Fruit fly (Drosophila melanogaster): ENCODE data around the gene ash1.

ash1 gene

DNA sequence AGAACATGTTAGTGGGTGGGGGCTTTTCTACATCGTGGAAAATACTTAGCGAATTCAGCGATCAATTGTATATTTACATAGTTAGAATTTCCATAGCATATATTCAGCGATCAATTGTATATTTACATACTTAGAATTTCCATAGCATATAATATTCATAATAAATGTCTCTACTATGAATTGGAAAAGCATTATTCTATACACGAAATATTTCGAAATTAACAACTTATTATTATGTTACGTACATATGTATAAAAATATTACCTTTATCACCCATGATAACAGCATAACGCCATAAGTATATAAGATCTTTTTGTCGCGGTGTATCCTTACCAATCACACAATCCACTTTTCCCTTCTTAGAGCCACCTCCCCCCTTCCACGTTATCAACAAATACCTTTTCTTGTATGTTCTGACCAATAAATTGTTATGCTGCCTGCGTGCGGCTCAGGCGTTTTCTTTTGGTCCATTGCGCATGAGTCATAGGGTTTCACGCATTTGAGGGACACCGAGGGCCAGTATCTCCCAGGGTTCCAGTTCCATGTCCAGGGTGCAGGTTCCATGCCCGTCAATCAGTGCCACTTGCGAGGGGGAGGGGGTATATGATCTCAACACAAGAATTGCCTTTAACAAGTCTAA is 38.4 kb upstream of the ash1 start (continued):
- TF ChIP-seq CG10631 (GFP tag; optimal IDR thresholded peaks at IDR 0.05), result peak; percentile 33
- no peak for TF ChIP-seq CG1621 (tag; optimal IDR thresholded peaks at IDR 0.05)
- peak; percentile 2 for TF ChIP-seq dsx (GFP tag; optimal IDR thresholded peaks at IDR 0.05; ENCODE audit: poor library complexity, severe bottlenecking)
- peak; percentile 3 for TF ChIP-seq lz (GFP tag; optimal IDR thresholded peaks at IDR 0.05)
- TF ChIP-seq fd85E (GFP tag; optimal IDR thresholded peaks at IDR 0.05), result no peak
- peak; percentile 37; the same call in 1 of the 2 replicates for TF ChIP-seq CG15336 (GFP tag; IDR thresholded peaks at IDR 0.05)
- no peak for TF ChIP-seq CG7368 (GFP tag; optimal IDR thresholded peaks at IDR 0.05)
- TF ChIP-seq pdm3 (GFP tag; optimal IDR thresholded peaks at IDR 0.05), result peak; percentile 16
- peak; percentile 22 for TF ChIP-seq Smox (GFP tag; optimal IDR thresholded peaks at IDR 0.05)
- TF ChIP-seq CG8119 (GFP tag; IDR thresholded peaks at IDR 0.05), result no peak
- TF ChIP-seq Eip78C (GFP tag), result peak; percentile 84
- TF ChIP-seq Blimp-1 (GFP tag; optimal IDR thresholded peaks at IDR 0.05), result no peak
- TF ChIP-seq achi (GFP tag; optimal IDR thresholded peaks at IDR 0.05), result no peak
- peak; percentile 2 for TF ChIP-seq Ets96B (tag; optimal IDR thresholded peaks at IDR 0.05)
- TF ChIP-seq CG6854 (GFP tag; optimal IDR thresholded peaks at IDR 0.05), result no peak
- TF ChIP-seq Eip75B (GFP tag; optimal IDR thresholded peaks at IDR 0.05), result peak; percentile 8
- no peak for TF ChIP-seq ss (GFP tag; optimal IDR thresholded peaks at IDR 0.05)
- no peak for TF ChIP-seq eg (GFP tag; IDR thresholded peaks at IDR 0.05)
- no peak for TF ChIP-seq Ets21C (GFP tag; optimal IDR thresholded peaks at IDR 0.05)

DNA sequence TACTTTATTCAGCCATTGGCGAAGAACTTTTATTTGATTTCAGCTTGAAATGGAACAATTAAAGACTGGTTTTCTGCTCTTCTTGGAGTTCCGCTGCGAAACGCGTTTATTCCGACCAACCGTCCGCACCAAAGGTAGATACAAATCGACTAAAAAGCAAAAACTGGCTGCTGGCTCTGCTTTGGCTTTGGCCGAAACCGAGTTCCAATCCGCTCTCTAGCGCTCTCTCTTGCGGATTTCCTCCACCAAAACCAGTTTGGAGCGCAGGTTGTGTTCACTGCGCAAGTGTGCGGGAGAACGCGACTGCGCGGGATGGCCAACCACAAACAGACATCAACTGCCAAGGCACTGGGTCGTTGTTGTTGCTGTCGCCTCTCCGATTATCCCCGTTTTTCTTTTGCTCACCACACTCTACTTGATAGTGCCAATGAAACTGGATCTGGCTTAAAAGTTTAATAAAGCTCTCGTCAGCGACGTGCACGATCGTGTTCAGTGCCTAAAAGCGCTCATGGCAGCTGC is 37.0 kb upstream of the ash1 start, which contains the start of gene wnd:
Gene wnd, minus strand, starts transcription at position 306 of the 519 bp plus-strand sequence.
- TF ChIP-seq CG10631 (GFP tag; optimal IDR thresholded peaks at IDR 0.05) (no peak), CG15336 (GFP tag; IDR thresholded peaks at IDR 0.05) (peak; percentile 69), Sox15 (GFP tag; optimal IDR thresholded peaks at IDR 0.05) (no peak), CG8119 (GFP tag; IDR thresholded peaks at IDR 0.05) (peak; percentile 32; the same call in 1 of the 3 replicates), CG8319 (GFP tag; optimal IDR thresholded peaks at IDR 0.05) (no peak), CG6163 (GFP tag; IDR thresholded peaks at IDR 0.05) (no peak; the same call in 2 of the 3 replicates), dsx (GFP tag; optimal IDR thresholded peaks at IDR 0.05; ENCODE audit: poor library complexity, severe bottlenecking) (no peak), Sox102F (GFP tag; optimal IDR thresholded peaks at IDR 0.05) (peak; percentile 34), CG11762 (GFP tag; optimal IDR thresholded peaks at IDR 0.05; ENCODE audit: insufficient read depth) (no peak), ss (GFP tag; optimal IDR thresholded peaks at IDR 0.05) (peak in 1 of 2 experiments; percentile 42), fkh (GFP tag; optimal IDR thresholded peaks at IDR 0.05) (peak; percentile 55), CG6808 (GFP tag; optimal IDR thresholded peaks at IDR 0.05) (no peak), Blimp-1 (GFP tag; optimal IDR thresholded peaks at IDR 0.05) (no peak), Eip78C (GFP tag) (peak; percentile 66), salr (GFP tag; optimal IDR thresholded peaks at IDR 0.05) (no peak), CG10669 (GFP tag; optimal IDR thresholded peaks at IDR 0.05) (no peak), Sox14 (GFP tag; optimal IDR thresholded peaks at IDR 0.05) (no peak), CG34406 (GFP tag; optimal IDR thresholded peaks at IDR 0.05) (no peak), CG8632 (GFP tag; optimal IDR thresholded peaks at IDR 0.05) (no peak), CG3919 (GFP tag; optimal IDR thresholded peaks at IDR 0.05) (no peak), Eip93F (GFP tag; optimal IDR thresholded peaks at IDR 0.05) (no peak), CG31627 (GFP tag; optimal IDR thresholded peaks at IDR 0.05) (no peak), CG9139 (GFP tag; optimal IDR thresholded peaks at IDR 0.05) (peak; percentile 12), CG6276 (GFP tag; optimal IDR thresholded peaks at IDR 0.05) (no peak), Eip75B (GFP tag; optimal IDR thresholded peaks at IDR 0.05) (no peak), Ets96B (tag; optimal IDR thresholded peaks at IDR 0.05) (no peak), vri (GFP tag; optimal IDR thresholded peaks at IDR 0.05) (no peak), Lpt (GFP tag; optimal IDR thresholded peaks at IDR 0.05) (peak; percentile 29), pdm3 (GFP tag; optimal IDR thresholded peaks at IDR 0.05) (no peak), Hr4 (GFP tag; optimal IDR thresholded peaks at IDR 0.05) (no peak), CG11902 (GFP tag; optimal IDR thresholded peaks at IDR 0.05) (no peak), topi (GFP tag; optimal IDR thresholded peaks at IDR 0.05) (no peak), CG6854 (GFP tag; optimal IDR thresholded peaks at IDR 0.05) (peak; percentile 3)
